Worm (Caenorhabditis elegans) whole organism, L4 larva: ENCODE measurements around the gene tars-1.

Experiments used
- D1046.2 ChIP-seq: fragments of 200-800 bp; sonication (Bioruptor generic); IDR thresholded peaks from 2 replicates; pipeline ENCODE4 v1.3.6; 2022; ENCODE audit warnings: missing genetic modification characterization, missing compliant biosample characterization
- F37D6.2 ChIP-seq: sonication (generic microtip); optimal IDR thresholded peaks from 2 replicates; lab custom pipeline; 2016; ENCODE audit warnings: mild to moderate bottlenecking, missing genetic modification characterization, missing compliant biosample characterization
- F49E8.2 ChIP-seq: sonication (generic microtip); optimal IDR thresholded peaks from 2 replicates; lab custom pipeline; 2016; ENCODE audit warnings: missing compliant biosample characterization, mild to moderate bottlenecking, missing genetic modification characterization, borderline replicate concordance
- T26A8.4 ChIP-seq: fragments of 200-800 bp; sonication (Bioruptor generic); IDR thresholded peaks from 2 replicates; pipeline ENCODE4 v1.3.6; 2022; ENCODE audit warnings: missing genetic modification characterization, missing compliant biosample characterization
- Y5F2A.4 ChIP-seq: fragments of 200-800 bp; sonication (Bioruptor generic); optimal IDR thresholded peaks from 2 replicates; lab custom pipeline; 2018; ENCODE audit warnings: mild to moderate bottlenecking, missing genetic modification characterization, missing compliant biosample characterization
- aha-1 ChIP-seq: fragments of 150-350 bp; peaks from one replicate; lab custom pipeline; 2014; ENCODE audit warnings: missing biosample characterization, missing genetic modification characterization
- ama-1 ChIP-seq: fragments of 150-350 bp; optimal IDR thresholded peaks from 2 replicates; lab custom pipeline; 2014; ENCODE audit warnings: inconsistent platforms, mixed read lengths
- arid-1 ChIP-seq: fragments of 200-800 bp; sonication (Bioruptor generic); conservative IDR thresholded peaks from 2 replicates; pipeline ENCODE4 v1.3.6; 2022; ENCODE audit warnings: missing genetic modification reagents, missing genetic modification characterization, missing compliant biosample characterization
- daf-16 ChIP-seq, 3 experiments: sonication (generic microtip); optimal IDR thresholded peaks; 2 replicates each; lab custom pipeline; 2016 to 2017; ENCODE audit warnings: missing genetic modification characterization in 3 of 3, missing genetic modification reagents in 3 of 3, mild to moderate bottlenecking in 2 of 3, missing compliant biosample characterization in 2 of 3, missing biosample characterization in 1 of 3, moderate library complexity in 1 of 3
- dmd-6 ChIP-seq: fragments of 200-800 bp; sonication (Bioruptor generic); IDR thresholded peaks from 2 replicates; pipeline ENCODE4 v1.3.6; 2022; ENCODE audit warnings: missing genetic modification reagents, missing genetic modification characterization, missing compliant biosample characterization
- dmd-9 ChIP-seq: fragments of 200-800 bp; sonication (Bioruptor generic); IDR thresholded peaks from 2 replicates; pipeline ENCODE4 v1.3.6; 2022; ENCODE audit warnings: missing genetic modification reagents, missing genetic modification characterization, missing compliant biosample characterization
- dpl-1 ChIP-seq: fragments of 150-350 bp; optimal IDR thresholded peaks from 2 replicates; lab custom pipeline; 2014; ENCODE audit warnings: missing biosample characterization, missing genetic modification reagents, missing genetic modification characterization
- egl-43 ChIP-seq: fragments of 200-800 bp; sonication (Bioruptor generic); IDR thresholded peaks from 2 replicates; pipeline ENCODE4 v1.3.6; 2022; ENCODE audit warnings: missing genetic modification reagents, missing genetic modification characterization, missing compliant biosample characterization
- fkh-10 ChIP-seq: fragments of 150-350 bp; optimal IDR thresholded peaks from 2 replicates; lab custom pipeline; 2014; ENCODE audit warnings: missing biosample characterization, missing genetic modification reagents, missing genetic modification characterization
- fos-1 ChIP-seq: fragments of 150-350 bp; optimal IDR thresholded peaks from 2 replicates; lab custom pipeline; 2014; ENCODE audit warnings: missing biosample characterization, missing genetic modification characterization
- hif-1 ChIP-seq, 2 experiments: sonication (generic microtip); optimal IDR thresholded peaks; 2 replicates each; lab custom pipeline; 2016 to 2017; ENCODE audit warnings: missing compliant biosample characterization in 2 of 2, missing genetic modification characterization in 2 of 2, missing genetic modification reagents in 2 of 2, missing genotype in 2 of 2, mild to moderate bottlenecking in 1 of 2
- hlh-11 ChIP-seq: fragments of 200-800 bp; sonication (Bioruptor generic); optimal IDR thresholded peaks from 2 replicates; lab custom pipeline; 2018; ENCODE audit warnings: mild to moderate bottlenecking, missing genetic modification characterization, missing compliant biosample characterization
- hlh-30 ChIP-seq: sonication (generic microtip); optimal IDR thresholded peaks from 2 replicates; lab custom pipeline; 2017; ENCODE audit warnings: antibody characterized with exemption, mild to moderate bottlenecking, missing genetic modification characterization, missing compliant biosample characterization; ENCODE audit not compliant: insufficient read depth
- hmg-1.1 ChIP-seq: fragments of 200-800 bp; sonication (Bioruptor generic); IDR thresholded peaks from 2 replicates; pipeline ENCODE4 v1.3.6; 2022; ENCODE audit warnings: missing genetic modification reagents, missing genetic modification characterization, missing compliant biosample characterization
- lin-1 ChIP-seq: fragments of 200-800 bp; sonication (Bioruptor generic); IDR thresholded peaks from 2 replicates; pipeline ENCODE4 v1.3.6; 2022; ENCODE audit warnings: missing genetic modification reagents, missing genetic modification characterization, missing compliant biosample characterization
- lin-29 ChIP-seq: fragments of 200-800 bp; sonication (Bioruptor generic); IDR thresholded peaks from 2 replicates; pipeline ENCODE4 v1.3.6; 2022; ENCODE audit warnings: missing genetic modification reagents, missing genetic modification characterization, missing compliant biosample characterization
- lin-39 ChIP-seq: fragments of 150-350 bp; optimal IDR thresholded peaks from 2 replicates; lab custom pipeline; 2014; ENCODE audit warnings: missing biosample characterization, missing genetic modification reagents, missing genetic modification characterization
- lir-3 ChIP-seq: sonication (generic microtip); optimal IDR thresholded peaks from 2 replicates; lab custom pipeline; 2016; ENCODE audit warnings: mild to moderate bottlenecking, missing genetic modification characterization, missing compliant biosample characterization
- lsy-2 ChIP-seq, 2 experiments: fragments of 150-350 bp in 1 of 2; sonication (generic microtip) in 1 of 2; optimal IDR thresholded peaks; 2 replicates each; lab custom pipeline; 2014 to 2017; ENCODE audit warnings: missing biosample characterization in 2 of 2, missing genetic modification characterization in 2 of 2
- mes-2 ChIP-seq: sonication (generic microtip); optimal IDR thresholded peaks from 2 replicates; lab custom pipeline; 2016; ENCODE audit warnings: missing genotype, mild to moderate bottlenecking, missing genetic modification characterization, missing compliant biosample characterization; ENCODE audit not compliant: poor library complexity, severe bottlenecking
- nhr-102 ChIP-seq: sonication (generic microtip); optimal IDR thresholded peaks from 2 replicates; lab custom pipeline; 2016; ENCODE audit warnings: mild to moderate bottlenecking, missing genetic modification characterization, moderate library complexity, missing compliant biosample characterization
- nhr-11 ChIP-seq: fragments of 150-350 bp; optimal IDR thresholded peaks from 2 replicates; lab custom pipeline; 2014; ENCODE audit warnings: missing biosample characterization, missing genetic modification characterization
- nhr-111 ChIP-seq: fragments of 200-800 bp; sonication (Bioruptor generic); optimal IDR thresholded peaks from 2 replicates; lab custom pipeline; 2018; ENCODE audit warnings: mild to moderate bottlenecking, missing genetic modification characterization, missing compliant biosample characterization
- nhr-28 ChIP-seq: fragments of 150-350 bp; optimal IDR thresholded peaks from 2 replicates; lab custom pipeline; 2014; ENCODE audit warnings: missing biosample characterization, missing genetic modification characterization
- nhr-48 ChIP-seq: sonication (generic microtip); optimal IDR thresholded peaks from 2 replicates; lab custom pipeline; 2016; ENCODE audit warnings: mild to moderate bottlenecking, missing genetic modification characterization, missing compliant biosample characterization
- nhr-6 ChIP-seq: fragments of 150-350 bp; optimal IDR thresholded peaks from 2 replicates; lab custom pipeline; 2014; ENCODE audit warnings: missing biosample characterization, missing genetic modification characterization
- pha-4 ChIP-seq, 2 experiments: fragments of 150-350 bp in 1 of 2; fragments of 200-800 bp in 1 of 2; sonication (Bioruptor generic) in 1 of 2; IDR thresholded peaks in 1 of 2; optimal IDR thresholded peaks in 1 of 2; 2 replicates each; pipeline versions ENCODE4 v1.3.6 to Lab custom; 2014 to 2022; ENCODE audit warnings: missing genetic modification characterization in 2 of 2, missing genetic modification reagents in 2 of 2, missing biosample characterization in 1 of 2, missing compliant biosample characterization in 1 of 2
- pqm-1 ChIP-seq: sonication (generic microtip); optimal IDR thresholded peaks from 2 replicates; lab custom pipeline; 2017; ENCODE audit warnings: missing biosample characterization, missing genetic modification characterization
- saeg-2 ChIP-seq: fragments of 200-800 bp; sonication (Bioruptor generic); IDR thresholded peaks from 2 replicates; pipeline ENCODE4 v1.3.6; 2022; ENCODE audit warnings: missing genetic modification reagents, missing genetic modification characterization, missing compliant biosample characterization
- skn-1 ChIP-seq: fragments of 150-350 bp; optimal IDR thresholded peaks from 2 replicates; lab custom pipeline; 2014; ENCODE audit warnings: missing biosample characterization, missing genetic modification characterization
- spr-1 ChIP-seq: sonication (generic microtip); optimal IDR thresholded peaks from 2 replicates; lab custom pipeline; 2016; ENCODE audit warnings: mild to moderate bottlenecking, missing genetic modification characterization, missing compliant biosample characterization
- tag-97 ChIP-seq: fragments of 200-800 bp; sonication (Bioruptor generic); IDR thresholded peaks from 2 replicates; pipeline ENCODE4 v1.3.6; 2022; ENCODE audit warnings: missing genetic modification characterization, missing compliant biosample characterization
- unc-130 ChIP-seq: sonication (generic microtip); optimal IDR thresholded peaks from 2 replicates; lab custom pipeline; 2016; ENCODE audit warnings: missing genetic modification reagents, missing genetic modification characterization, missing compliant biosample characterization
- unc-39 ChIP-seq: sonication (generic microtip); optimal IDR thresholded peaks from 2 replicates; lab custom pipeline; 2017; ENCODE audit warnings: missing biosample characterization, missing genetic modification characterization
- unc-62 ChIP-seq, 3 experiments: fragments of 150-350 bp in 1 of 3; sonication (generic microtip); optimal IDR thresholded peaks in 2 of 3; peaks in 1 of 3; 1 replicate in 1 of 3; 2 replicates in 2 of 3; lab custom pipeline; 2014 to 2017; ENCODE audit warnings: missing biosample characterization in 3 of 3, missing genetic modification characterization in 3 of 3, missing genetic modification reagents in 3 of 3, missing genotype in 1 of 3
- zip-11 ChIP-seq: fragments of 200-800 bp; sonication (Bioruptor generic); IDR thresholded peaks from 2 replicates; pipeline ENCODE4 v1.3.6; 2022; ENCODE audit warnings: missing genetic modification characterization, missing compliant biosample characterization
- zip-2 ChIP-seq: fragments of 150-350 bp; optimal IDR thresholded peaks from 2 replicates; lab custom pipeline; 2014; ENCODE audit warnings: missing biosample characterization, missing genetic modification characterization

The tars-1 gene

DNA sequence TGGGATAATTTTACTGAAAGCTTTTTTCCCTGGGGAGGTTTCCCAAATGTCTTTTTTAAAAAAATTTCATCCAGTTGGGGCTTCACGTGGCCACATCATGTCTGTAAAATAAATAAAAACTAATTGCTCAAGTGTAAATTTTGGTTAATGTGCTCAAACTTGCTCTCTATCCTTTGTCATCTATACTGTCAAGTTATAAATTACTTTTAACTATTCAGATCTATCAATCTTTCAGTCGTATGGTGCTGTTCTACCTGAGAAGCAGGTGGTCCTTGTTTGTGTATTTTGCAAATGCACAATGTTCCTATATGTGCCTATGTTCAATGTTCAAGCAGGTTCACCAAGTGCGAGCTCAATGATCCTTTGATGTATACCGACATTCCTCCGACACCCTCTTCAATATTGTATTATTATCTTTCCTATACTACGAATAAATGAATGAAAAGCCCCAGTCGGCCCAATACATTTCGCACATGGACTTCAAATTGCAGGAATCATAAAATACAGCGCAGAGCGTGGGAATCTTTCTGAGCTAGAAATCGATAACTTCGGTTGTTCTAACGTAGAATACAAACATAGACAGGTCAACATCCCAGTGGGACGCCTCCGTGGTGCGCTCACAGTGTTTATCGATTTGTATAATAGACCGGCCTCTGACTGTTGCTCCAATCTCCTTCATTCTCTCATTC, 14.2 kb downstream of the tars-1 start, which contains the start of the genes sfxn-1.4 and C47D12.4:
Gene sfxn-1.4 (minus strand): TSS at position 101 of the 689 bp plus-strand sequence.
Gene C47D12.4 (plus strand): TSS at position 639 of the 689 bp plus-strand sequence.
- TF ChIP-seq zip-2 (tag; lab: Kevin White, UChicago) (no peak), lin-29 (GFP tag; lab: Robert Waterston, UW) (no peak), lir-3 (no peak), nhr-11 (tag; lab: Kevin White, UChicago) (no peak), ama-1 (lab: Kevin White, UChicago) (no peak), pha-4 (GFP tag; IDR thresholded peaks at IDR 0.05; lab: Robert Waterston, UW) (no peak), pha-4 (tag; optimal IDR thresholded peaks at IDR 0.05; lab: Kevin White, UChicago) (no peak), lin-39 (tag; lab: Kevin White, UChicago) (no peak), egl-43 (GFP tag; lab: Robert Waterston, UW) (no peak), fkh-10 (GFP tag; lab: Kevin White, UChicago) (no peak), unc-39 (tag; lab: Kevin White, UChicago) (no peak), arid-1 (GFP tag; lab: Robert Waterston, UW) (no peak), nhr-48 (tag; lab: Kevin White, UChicago) (no peak), Y5F2A.4 (no peak), tag-97 (GFP tag; lab: Robert Waterston, UW) (no peak), F37D6.2 (no peak), dmd-9 (GFP tag; lab: Robert Waterston, UW) (no peak), spr-1 (no peak), nhr-28 (tag; lab: Kevin White, UChicago) (no peak)

DNA sequence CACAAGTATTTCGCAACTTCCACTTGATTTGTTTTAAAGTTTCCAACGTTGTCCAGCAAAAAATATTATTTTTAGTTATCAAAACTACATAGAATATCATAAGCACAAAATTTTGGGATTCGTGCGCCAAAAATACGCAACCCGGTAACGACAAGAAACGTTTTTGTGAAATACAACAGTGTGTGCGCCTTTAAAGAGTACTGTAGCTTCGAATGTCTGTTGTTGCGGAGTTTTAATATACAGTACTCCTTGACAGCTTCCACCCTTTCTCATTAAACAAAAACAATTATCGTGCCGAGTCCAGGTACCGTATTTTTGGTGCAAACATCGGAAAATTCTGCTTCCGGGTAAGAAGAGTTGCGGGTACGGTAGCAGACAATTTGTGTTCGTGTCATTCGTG, 15.2 kb downstream of the tars-1 start:
- TF ChIP-seq pqm-1 (tag; lab: Kevin White, UChicago) (no peak), zip-2 (tag; lab: Kevin White, UChicago) (no peak), zip-11 (no peak), skn-1 (no peak), saeg-2 (GFP tag; lab: Robert Waterston, UW) (no peak), spr-1 (no peak), fos-1 (no peak), egl-43 (GFP tag; lab: Robert Waterston, UW) (no peak)

DNA sequence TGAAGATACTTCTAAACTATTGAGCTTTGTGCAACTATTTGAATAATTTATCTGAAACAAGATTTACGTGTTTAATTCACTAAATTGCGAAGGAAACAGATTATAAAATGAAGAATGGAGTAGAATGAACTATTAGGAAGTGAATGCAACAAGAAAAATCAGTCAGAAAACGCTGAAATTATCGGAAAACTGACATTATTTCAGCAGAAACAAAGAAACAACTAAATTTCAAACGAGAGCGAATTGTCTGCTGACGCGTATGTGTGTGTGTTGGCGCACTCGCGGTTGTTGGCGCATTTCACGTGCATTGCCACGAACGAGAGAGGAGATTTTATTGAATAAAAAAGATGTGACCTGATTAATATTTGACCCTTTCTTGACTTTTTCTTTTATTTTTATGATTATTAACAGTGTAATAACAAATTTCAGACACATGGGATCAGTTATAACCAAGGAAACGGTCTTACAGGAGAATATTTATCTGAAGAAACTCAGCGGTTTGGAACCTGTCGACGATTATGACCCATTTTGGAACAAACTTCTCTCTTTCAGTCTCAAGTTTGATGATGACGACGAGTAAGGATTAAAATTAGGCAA, 19.5 kb downstream of the tars-1 start, which contains the start of the genes trr-1 and C47D12.2:
Gene trr-1 (minus strand): TSS at position 51 of the 597 bp plus-strand sequence.
Gene C47D12.2 (plus strand): TSS at position 430 of the 597 bp plus-strand sequence.
- TF ChIP-seq hif-1 (tag; optimal IDR thresholded peaks at IDR 0.05; lab: Kevin White, UChicago): no peak
- peak; percentile 81 for TF ChIP-seq nhr-6
- peak; percentile 87 for TF ChIP-seq dpl-1 (GFP tag; lab: Kevin White, UChicago)
- TF ChIP-seq nhr-11 (tag; lab: Kevin White, UChicago): peak; percentile 29
- TF ChIP-seq pha-4 (GFP tag; IDR thresholded peaks at IDR 0.05; lab: Robert Waterston, UW): no peak
- peak; percentile 67 for TF ChIP-seq pha-4 (tag; optimal IDR thresholded peaks at IDR 0.05; lab: Kevin White, UChicago)
- no peak for TF ChIP-seq T26A8.4
- TF ChIP-seq hlh-11: peak; percentile 65
- no peak for TF ChIP-seq nhr-111 (GFP tag; lab: Kevin White, UChicago)
- peak in 1 of 2 experiments; percentile 34 for TF ChIP-seq lsy-2 (tag; optimal IDR thresholded peaks at IDR 0.05; lab: Kevin White, UChicago)
- peak; percentile 85 for TF ChIP-seq mes-2 (tag; lab: Kevin White, UChicago)
- TF ChIP-seq nhr-102 (tag; lab: Kevin White, UChicago): no peak
- TF ChIP-seq hlh-30 (tag; lab: Kevin White, UChicago): no peak
- no peak for TF ChIP-seq D1046.2
- no peak for TF ChIP-seq lin-1
- peak; percentile 14 for TF ChIP-seq unc-130 (GFP tag; lab: Kevin White, UChicago)
- TF ChIP-seq hmg-1.1 (GFP tag; lab: Robert Waterston, UW): peak; percentile 54; the same call in 1 of the 2 replicates
- TF ChIP-seq aha-1 (tag; lab: Kevin White, UChicago): peak; percentile 98
- peak; percentile 22; the same call in 1 of the 2 replicates for TF ChIP-seq dmd-6 (GFP tag; lab: Robert Waterston, UW)
- no peak for TF ChIP-seq daf-16 (GFP tag; optimal IDR thresholded peaks at IDR 0.05; lab: Kevin White, UChicago)
- no peak for TF ChIP-seq daf-16 (tag; optimal IDR thresholded peaks at IDR 0.05; lab: Kevin White, UChicago)
- peak in 1 of 2 experiments; percentile 98 for TF ChIP-seq unc-62 (GFP tag; optimal IDR thresholded peaks at IDR 0.05 in 1 of 2; lab: Kevin White, UChicago)
- no peak for TF ChIP-seq unc-62 (tag; optimal IDR thresholded peaks at IDR 0.05; lab: Kevin White, UChicago)
- TF ChIP-seq F49E8.2 (tag; lab: Kevin White, UChicago): no peak
- no peak for TF ChIP-seq fos-1
